Fruit fly (Drosophila melanogaster): ENCODE data around the gene CG33912.

dm6 chr3L:20761482-20761881 lies 6.0 kb upstream of the CG33912 start:
- TF ChIP-seq psq (optimal IDR thresholded peaks at IDR 0.05) (no peak), Dll (optimal IDR thresholded peaks at IDR 0.05) (no peak), pan (optimal IDR thresholded peaks at IDR 0.05) (no peak), usp (GFP tag; optimal IDR thresholded peaks at IDR 0.05) (no peak)

Data from whole organism.